Fruit fly (Drosophila melanogaster): ENCODE measurements around the gene CG6149.

Gene CG6149

DNA sequence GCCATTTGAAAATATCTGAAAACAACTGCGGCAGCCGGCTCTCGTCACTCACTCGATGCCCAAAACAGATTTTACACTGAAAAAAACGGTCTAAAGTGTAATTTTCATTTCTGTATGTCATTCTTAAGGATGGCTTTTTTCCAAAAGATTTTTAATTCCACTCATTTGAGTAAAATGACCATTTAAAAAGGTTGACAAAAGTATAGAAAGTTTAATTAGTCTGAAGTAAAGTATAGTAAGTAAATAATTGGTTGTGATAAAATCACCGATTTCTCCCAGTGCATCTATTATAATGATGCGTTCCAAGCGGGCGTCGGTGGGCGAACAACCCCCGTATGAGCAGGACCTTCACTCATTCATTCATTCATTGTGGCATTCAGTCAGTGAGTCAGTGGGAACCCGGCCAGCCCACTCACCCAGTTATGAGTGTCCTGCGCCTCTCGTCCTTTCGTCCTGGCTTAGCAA, 12.9 kb downstream of the CG6149 start (continued):
- no peak for TF ChIP-seq Gug (GFP tag; IDR thresholded peaks at IDR 0.05)
- no peak for TF ChIP-seq CG6163 (GFP tag; IDR thresholded peaks at IDR 0.05)
- TF ChIP-seq Sox15 (GFP tag; optimal IDR thresholded peaks at IDR 0.05) = no peak
- TF ChIP-seq lz (GFP tag; optimal IDR thresholded peaks at IDR 0.05) = peak; percentile 31
- TF ChIP-seq dac (GFP tag; optimal IDR thresholded peaks at IDR 0.05) = no peak
- TF ChIP-seq Eip93F (GFP tag; optimal IDR thresholded peaks at IDR 0.05) = no peak
- peak; percentile 38 for TF ChIP-seq topi (GFP tag; optimal IDR thresholded peaks at IDR 0.05)
- TF ChIP-seq CG15336 (GFP tag; IDR thresholded peaks at IDR 0.05) = no peak
- peak; percentile 5 for TF ChIP-seq Eip75B (GFP tag; optimal IDR thresholded peaks at IDR 0.05)
- peak in 1 of 2 experiments; percentile 9 for TF ChIP-seq ss (GFP tag; optimal IDR thresholded peaks at IDR 0.05)
- TF ChIP-seq CG3032 (tag; optimal IDR thresholded peaks at IDR 0.05) = peak; percentile 0
- TF ChIP-seq eg (GFP tag; IDR thresholded peaks at IDR 0.05) = no peak
- no peak for TF ChIP-seq CG3919 (GFP tag; optimal IDR thresholded peaks at IDR 0.05)
- no peak for TF ChIP-seq salr (GFP tag; optimal IDR thresholded peaks at IDR 0.05)
- no peak for TF ChIP-seq CG11902 (GFP tag; optimal IDR thresholded peaks at IDR 0.05)
- TF ChIP-seq vri (GFP tag; optimal IDR thresholded peaks at IDR 0.05) = no peak
- TF ChIP-seq CG9139 (GFP tag; optimal IDR thresholded peaks at IDR 0.05) = no peak
- TF ChIP-seq CG10669 (GFP tag; optimal IDR thresholded peaks at IDR 0.05) = no peak
- peak; percentile 19 for TF ChIP-seq CG31627 (GFP tag; optimal IDR thresholded peaks at IDR 0.05)
- TF ChIP-seq CG34406 (GFP tag; optimal IDR thresholded peaks at IDR 0.05) = peak; percentile 11
- no peak for TF ChIP-seq Ets96B (tag; optimal IDR thresholded peaks at IDR 0.05)
- TF ChIP-seq cyc (GFP tag; optimal IDR thresholded peaks at IDR 0.05) = no peak
- TF ChIP-seq svp (GFP tag) = peak; percentile 27
- peak; percentile 4 for TF ChIP-seq fd59A (GFP tag; optimal IDR thresholded peaks at IDR 0.05)
- TF ChIP-seq dsx (GFP tag; optimal IDR thresholded peaks at IDR 0.05; ENCODE audit: poor library complexity, severe bottlenecking) = no peak
- TF ChIP-seq Met (GFP tag; optimal IDR thresholded peaks at IDR 0.05) = peak; percentile 53
- peak; percentile 21 for TF ChIP-seq CG6808 (GFP tag; optimal IDR thresholded peaks at IDR 0.05)
- no peak for TF ChIP-seq Lpt (GFP tag; optimal IDR thresholded peaks at IDR 0.05)
- TF ChIP-seq fkh (GFP tag; optimal IDR thresholded peaks at IDR 0.05) = peak; percentile 24
- no peak for TF ChIP-seq CG8119 (GFP tag; IDR thresholded peaks at IDR 0.05)
- no peak for TF ChIP-seq Hr38 (GFP tag; optimal IDR thresholded peaks at IDR 0.05)
- TF ChIP-seq Hr39 (GFP tag; optimal IDR thresholded peaks at IDR 0.05) = peak; percentile 26
- no peak for TF ChIP-seq CG10631 (GFP tag; optimal IDR thresholded peaks at IDR 0.05)
- TF ChIP-seq pdm3 (GFP tag; optimal IDR thresholded peaks at IDR 0.05) = no peak
- TF ChIP-seq Ets21C (GFP tag; optimal IDR thresholded peaks at IDR 0.05) = no peak
- TF ChIP-seq Blimp-1 (GFP tag; optimal IDR thresholded peaks at IDR 0.05) = no peak
- TF ChIP-seq CG16779 (tag; optimal IDR thresholded peaks at IDR 0.05) = no peak
- no peak for TF ChIP-seq CG7368 (GFP tag; optimal IDR thresholded peaks at IDR 0.05)
- TF ChIP-seq CG8632 (GFP tag; optimal IDR thresholded peaks at IDR 0.05) = no peak
- TF ChIP-seq Sox102F (GFP tag; optimal IDR thresholded peaks at IDR 0.05) = peak; percentile 12

DNA sequence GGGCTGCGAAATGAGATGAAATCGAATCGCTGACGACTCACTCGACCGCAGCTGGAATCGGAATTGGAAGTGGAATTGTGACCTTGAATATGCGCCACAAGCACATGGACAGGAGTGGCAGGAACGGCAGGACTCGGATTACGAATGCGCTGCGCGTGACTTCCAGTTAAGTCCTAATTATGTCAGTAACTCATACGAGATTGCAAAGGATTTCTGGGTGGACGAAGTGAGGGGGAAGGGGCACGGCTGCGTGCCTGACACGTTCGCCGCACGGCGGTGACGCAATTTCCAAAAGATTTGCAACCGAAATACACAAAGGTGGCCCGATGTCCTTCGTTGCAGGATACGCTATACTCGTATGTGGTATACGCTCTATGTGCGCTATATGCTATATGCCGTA, 13.4 kb downstream of the CG6149 start:
- TF ChIP-seq CG16779 (tag; optimal IDR thresholded peaks at IDR 0.05) (no peak), net (GFP tag; optimal IDR thresholded peaks at IDR 0.05) (no peak), ss (GFP tag; optimal IDR thresholded peaks at IDR 0.05) (no peak), svp (GFP tag) (no peak), CG11902 (GFP tag; optimal IDR thresholded peaks at IDR 0.05) (no peak), Eip93F (GFP tag; optimal IDR thresholded peaks at IDR 0.05) (no peak), fkh (GFP tag; optimal IDR thresholded peaks at IDR 0.05) (no peak), Ets96B (tag; optimal IDR thresholded peaks at IDR 0.05) (no peak), Sox102F (GFP tag; optimal IDR thresholded peaks at IDR 0.05) (no peak), CG32006 (GFP tag; optimal IDR thresholded peaks at IDR 0.05) (no peak), CG34406 (GFP tag; optimal IDR thresholded peaks at IDR 0.05) (no peak), CG31627 (GFP tag; optimal IDR thresholded peaks at IDR 0.05) (no peak), Lpt (GFP tag; optimal IDR thresholded peaks at IDR 0.05) (no peak), CG4318 (GFP tag; optimal IDR thresholded peaks at IDR 0.05) (no peak), acj6 (GFP tag; optimal IDR thresholded peaks at IDR 0.05) (no peak), Smox (GFP tag; optimal IDR thresholded peaks at IDR 0.05) (no peak), Eip75B (GFP tag; optimal IDR thresholded peaks at IDR 0.05) (no peak), CG3919 (GFP tag; optimal IDR thresholded peaks at IDR 0.05) (no peak)

Data from whole organism, prepupa.